Worm (Caenorhabditis elegans) whole organism, L2 larva: ENCODE data around the gene nhr-87.

Source experiments
- ZK546.5 ChIP-seq: sonication (generic microtip); optimal IDR thresholded peaks from 2 replicates; lab custom pipeline; 2017; ENCODE audit warnings: missing biosample characterization, missing genetic modification characterization
- lin-13 ChIP-seq: fragments of 150-350 bp; optimal IDR thresholded peaks from 2 replicates; lab custom pipeline; 2014; ENCODE audit warnings: missing biosample characterization, missing genetic modification reagents, missing genetic modification characterization
- lin-39 ChIP-seq: fragments of 150-350 bp; optimal IDR thresholded peaks from 2 replicates; lab custom pipeline; 2014; ENCODE audit warnings: missing biosample characterization, missing genetic modification reagents, missing genetic modification characterization
- mab-5 ChIP-seq: fragments of 150-350 bp; optimal IDR thresholded peaks from 2 replicates; lab custom pipeline; 2014; ENCODE audit warnings: missing biosample characterization, missing genetic modification characterization
- nhr-10 ChIP-seq: sonication (generic microtip); optimal IDR thresholded peaks from 2 replicates; lab custom pipeline; 2017; ENCODE audit warnings: missing biosample characterization, missing genetic modification characterization
- nhr-11 ChIP-seq: fragments of 150-350 bp; optimal IDR thresholded peaks from 2 replicates; lab custom pipeline; 2014; ENCODE audit warnings: missing biosample characterization, missing genetic modification characterization
- nhr-237 ChIP-seq: fragments of 150-350 bp; optimal IDR thresholded peaks from 2 replicates; lab custom pipeline; 2014; ENCODE audit warnings: missing biosample characterization, missing genetic modification characterization
- nhr-77 ChIP-seq: fragments of 150-350 bp; optimal IDR thresholded peaks from 2 replicates; lab custom pipeline; 2014; ENCODE audit warnings: missing biosample characterization, missing genetic modification characterization
- sma-9 ChIP-seq, 2 experiments: fragments of 150-350 bp in 1 of 2; sonication (generic microtip) in 1 of 2; optimal IDR thresholded peaks; 2 replicates each; lab custom pipeline; 2014 to 2016; ENCODE audit warnings: missing genetic modification characterization in 2 of 2, mild to moderate bottlenecking in 1 of 2, missing biosample characterization in 1 of 2, missing compliant biosample characterization in 1 of 2, missing genetic modification reagents in 1 of 2, moderate library complexity in 1 of 2

ce11 chrIV:1601357-1601756 lies 22.5 kb upstream of the nhr-87 start, which contains the start of gene set-23:
- TF ChIP-seq ZK546.5 (tag; lab: Kevin White, UChicago), result no peak
- TF ChIP-seq sma-9 (GFP tag; optimal IDR thresholded peaks at IDR 0.05; lab: Kevin White, UChicago), result no peak
- no peak for TF ChIP-seq sma-9 (tag; optimal IDR thresholded peaks at IDR 0.05; lab: Kevin White, UChicago)
- TF ChIP-seq nhr-237 (tag; lab: Kevin White, UChicago), result no peak
- TF ChIP-seq nhr-77 (tag; lab: Kevin White, UChicago), result no peak
- no peak for TF ChIP-seq lin-13 (GFP tag; lab: Kevin White, UChicago)
- TF ChIP-seq nhr-10 (tag; lab: Kevin White, UChicago), result no peak
- no peak for TF ChIP-seq lin-39 (tag; lab: Kevin White, UChicago)
- TF ChIP-seq nhr-11 (tag; lab: Kevin White, UChicago), result no peak
- no peak for TF ChIP-seq mab-5 (tag; lab: Kevin White, UChicago)
